Worm (Caenorhabditis elegans): Measurements from ENCODE around the gene dnj-16.

dnj-16 gene

DNA sequence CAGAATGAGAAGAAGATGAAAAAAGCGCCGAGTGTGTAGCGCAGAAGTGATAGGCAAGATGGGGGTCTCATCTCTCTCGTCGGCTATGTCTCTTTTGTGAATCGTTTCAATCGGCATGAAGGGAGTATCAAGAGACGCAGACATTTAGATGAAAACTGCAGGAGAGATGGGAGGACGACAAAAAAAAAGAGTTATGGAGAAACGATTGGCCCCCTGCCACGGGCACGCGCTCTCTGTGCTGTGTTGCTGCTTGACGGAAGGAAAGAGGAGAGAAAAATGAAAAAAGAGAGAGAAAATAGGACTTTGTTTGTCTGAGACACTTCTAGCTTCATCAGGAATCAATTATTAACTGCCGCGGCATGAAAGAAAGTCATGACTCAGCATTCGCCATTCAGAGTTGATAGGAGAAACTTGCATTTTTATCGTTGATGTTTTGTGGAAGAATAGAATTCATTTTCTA is 32.8 kb downstream of the dnj-16 start:
- peak; percentile 66 for TF ChIP-seq isw-1 (GFP tag; IDR thresholded peaks at IDR 0.05)
- TF ChIP-seq snu-23 (GFP tag; optimal IDR thresholded peaks at IDR 0.05): peak; percentile 95
- peak; percentile 45 for TF ChIP-seq lir-3 (tag; optimal IDR thresholded peaks at IDR 0.05; ENCODE audit: poor library complexity)
- TF ChIP-seq elt-2 (tag; optimal IDR thresholded peaks at IDR 0.05): peak; percentile 65
- no peak for TF ChIP-seq unc-30 (tag; optimal IDR thresholded peaks at IDR 0.05)
- no peak for TF ChIP-seq ztf-11 (tag; optimal IDR thresholded peaks at IDR 0.05)
- peak; percentile 72 for TF ChIP-seq unc-130 (tag; optimal IDR thresholded peaks at IDR 0.05)
- TF ChIP-seq ceh-8 (GFP tag; optimal IDR thresholded peaks at IDR 0.05): peak; percentile 24
- peak; percentile 90 for TF ChIP-seq nhr-20 (tag; optimal IDR thresholded peaks at IDR 0.05)
- peak; percentile 87 for TF ChIP-seq nhr-77 (tag; optimal IDR thresholded peaks at IDR 0.05)
- TF ChIP-seq fos-1 (tag; optimal IDR thresholded peaks at IDR 0.05): peak; percentile 86
- peak; percentile 83 for TF ChIP-seq fkh-10 (GFP tag; optimal IDR thresholded peaks at IDR 0.05)
- peak; percentile 89 for TF ChIP-seq egl-13 (tag; optimal IDR thresholded peaks at IDR 0.05)
- TF ChIP-seq lsy-2 (tag; optimal IDR thresholded peaks at IDR 0.05): peak; percentile 79 to 90
- TF ChIP-seq unc-62 (GFP tag; optimal IDR thresholded peaks at IDR 0.05): peak; percentile 32
- no peak for TF ChIP-seq C34B4.2 (tag; optimal IDR thresholded peaks at IDR 0.05)
- peak; percentile 95 for TF ChIP-seq dsc-1 (tag; optimal IDR thresholded peaks at IDR 0.05)
- TF ChIP-seq xbp-1 (tag; optimal IDR thresholded peaks at IDR 0.05): peak; percentile 80
- no peak for TF ChIP-seq pqm-1 (tag; optimal IDR thresholded peaks at IDR 0.05)
- TF ChIP-seq ztf-4 (tag; optimal IDR thresholded peaks at IDR 0.05): peak; percentile 61
- TF ChIP-seq hlh-4 (tag; optimal IDR thresholded peaks at IDR 0.05): no peak
- no peak for TF ChIP-seq mab-9 (GFP tag; IDR thresholded peaks at IDR 0.05)
- peak; percentile 87 for TF ChIP-seq tbx-2 (tag; optimal IDR thresholded peaks at IDR 0.05)
- TF ChIP-seq tlp-1 (tag; optimal IDR thresholded peaks at IDR 0.05): no peak
- no peak for TF ChIP-seq nhr-84 (tag; optimal IDR thresholded peaks at IDR 0.05)
- peak; percentile 96 for TF ChIP-seq nhr-71 (tag; optimal IDR thresholded peaks at IDR 0.05)
- no peak for TF ChIP-seq hpl-2 (GFP tag; optimal IDR thresholded peaks at IDR 0.05)
- peak in 1 of 2 experiments; percentile 89 for TF ChIP-seq mdl-1 (tag; optimal IDR thresholded peaks at IDR 0.05)
- no peak for TF ChIP-seq C04F5.9 (tag; optimal IDR thresholded peaks at IDR 0.05)
- TF ChIP-seq rnt-1 (tag; optimal IDR thresholded peaks at IDR 0.05): peak; percentile 79
- TF ChIP-seq egl-27 (tag; optimal IDR thresholded peaks at IDR 0.05): peak; percentile 29 to 84
- TF ChIP-seq aly-2 (tag; optimal IDR thresholded peaks at IDR 0.05): no peak
- no peak for TF ChIP-seq ceh-90 (tag; optimal IDR thresholded peaks at IDR 0.05)
- peak; percentile 51 to 85 (median 70) for TF ChIP-seq ceh-82 (tag; optimal IDR thresholded peaks at IDR 0.05)
- TF ChIP-seq snpc-4 (tag; optimal IDR thresholded peaks at IDR 0.05): peak; percentile 72
- TF ChIP-seq lin-14 (GFP tag; optimal IDR thresholded peaks at IDR 0.05): peak; percentile 98
- peak; percentile 73 to 77 for TF ChIP-seq lin-35 (GFP tag; optimal IDR thresholded peaks at IDR 0.05)
- TF ChIP-seq nhr-12 (tag; optimal IDR thresholded peaks at IDR 0.05): no peak
- no peak for TF ChIP-seq ceh-63 (GFP tag; optimal IDR thresholded peaks at IDR 0.05)
- peak; percentile 62 for TF ChIP-seq lin-13 (GFP tag; optimal IDR thresholded peaks at IDR 0.05)
- peak; percentile 95 for TF ChIP-seq fkh-8 (tag; optimal IDR thresholded peaks at IDR 0.05)
- peak; percentile 38 for TF ChIP-seq lin-39 (tag; optimal IDR thresholded peaks at IDR 0.05)
- TF ChIP-seq aha-1 (tag; optimal IDR thresholded peaks at IDR 0.05): no peak
- peak; percentile 72 for TF ChIP-seq mef-2 (tag; optimal IDR thresholded peaks at IDR 0.05)
- peak; percentile 78 for TF ChIP-seq nhr-19 (GFP tag; conservative IDR thresholded peaks at IDR 0.05)
- TF ChIP-seq skn-1 (tag; optimal IDR thresholded peaks at IDR 0.05): peak; percentile 73
- peak in 2 of 6 experiments; percentile 15 to 57 for TF ChIP-seq elt-3 (tag; optimal IDR thresholded peaks at IDR 0.05)
- peak; percentile 45 to 54 (median 49) for TF ChIP-seq dpl-1 (GFP tag; optimal IDR thresholded peaks at IDR 0.05)
- peak; percentile 64 for TF ChIP-seq pag-3 (tag; optimal IDR thresholded peaks at IDR 0.05; ENCODE audit: borderline replicate concordance, insufficient read depth)
- TF ChIP-seq Y116A8C.19 (tag; optimal IDR thresholded peaks at IDR 0.05; ENCODE audit: borderline replicate concordance): no peak
- TF ChIP-seq ama-1 (optimal IDR thresholded peaks at IDR 0.05): no peak
- TF ChIP-seq zip-4 (GFP tag; optimal IDR thresholded peaks at IDR 0.05): no peak
